Fruit fly (Drosophila melanogaster): ENCODE data around the gene Gr64c.

DNA sequence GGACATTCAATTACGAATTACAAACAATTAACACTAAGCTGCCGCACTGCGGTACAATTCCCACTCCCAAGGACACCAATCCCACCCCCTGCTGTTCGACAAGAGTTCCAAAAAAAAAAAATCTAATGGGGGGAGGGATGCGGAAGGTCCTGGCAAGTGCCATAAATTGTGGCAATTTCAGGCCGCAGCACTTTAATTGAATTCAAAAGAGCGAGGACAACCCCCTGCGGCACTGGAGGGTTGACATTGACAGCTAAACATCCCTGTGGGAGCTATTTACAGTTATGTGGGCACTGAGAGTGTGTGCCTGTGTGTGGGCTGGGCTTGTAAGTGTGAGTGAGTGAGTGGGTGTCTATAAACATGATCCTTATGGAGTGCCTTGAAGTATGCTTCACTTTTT lies 48.5 kb downstream of the Gr64c start:
- TF ChIP-seq psq (optimal IDR thresholded peaks at IDR 0.05): no peak
- no peak for TF ChIP-seq Sin3A (optimal IDR thresholded peaks at IDR 0.05)
- TF ChIP-seq Myc (optimal IDR thresholded peaks at IDR 0.05): no peak
